Worm (Caenorhabditis elegans) whole organism, L4/young adult: ENCODE data around the gene F59B2.3.

Experiments
- W03F9.2 ChIP-seq: fragments of 150-350 bp; optimal IDR thresholded peaks from 2 replicates; lab custom pipeline; 2014; ENCODE audit warnings: missing biosample characterization, missing genetic modification characterization
- dao-5 ChIP-seq: sonication (generic microtip); optimal IDR thresholded peaks from 2 replicates; lab custom pipeline; 2016; ENCODE audit warnings: missing genotype, missing genetic modification characterization, moderate library complexity, missing compliant biosample characterization
- him-1 ChIP-seq: sonication (generic microtip); optimal IDR thresholded peaks from 2 replicates; lab custom pipeline; 2016; ENCODE audit warnings: missing genotype, missing genetic modification reagents, missing genetic modification characterization, missing compliant biosample characterization

- no peak for TF ChIP-seq him-1
- TF ChIP-seq W03F9.2 (tag; lab: Kevin White, UChicago) = no peak
- no peak for TF ChIP-seq dao-5 (tag; lab: Kevin White, UChicago)
Measured at ce11 chrIII:9004658-9005057, 5.1 kb upstream of the F59B2.3 start.
